Worm (Caenorhabditis elegans) whole organism, early embryonic: ENCODE results near the gene clec-34.

Source experiments
- ama-1 ChIP-seq: fragments of 150-350 bp; optimal IDR thresholded peaks from 2 replicates; lab custom pipeline; 2014
- scrt-1 ChIP-seq: fragments of 200-800 bp; sonication (Bioruptor generic); IDR thresholded peaks from 2 replicates; pipeline ENCODE4 v1.3.6; 2022; ENCODE audit warnings: missing genetic modification characterization, missing compliant biosample characterization
- tbx-11 ChIP-seq: fragments of 200-800 bp; sonication (Bioruptor generic); IDR thresholded peaks from 2 replicates; pipeline ENCODE4 v1.3.6; 2022; ENCODE audit warnings: missing genetic modification characterization, missing compliant biosample characterization

ce11 chrV:16784806-16785205, 49.2 kb downstream of the clec-34 start:
- no peak for TF ChIP-seq scrt-1 (GFP tag; lab: Robert Waterston, UW)
- no peak for TF ChIP-seq ama-1
- TF ChIP-seq tbx-11 (GFP tag; lab: Robert Waterston, UW) = no peak
